Worm (Caenorhabditis elegans): ENCODE measurements around the gene wrt-3.
A peak's percentile ranks its signal among the peaks of the same experiment; 100 is the strongest.

The wrt-3 gene

DNA sequence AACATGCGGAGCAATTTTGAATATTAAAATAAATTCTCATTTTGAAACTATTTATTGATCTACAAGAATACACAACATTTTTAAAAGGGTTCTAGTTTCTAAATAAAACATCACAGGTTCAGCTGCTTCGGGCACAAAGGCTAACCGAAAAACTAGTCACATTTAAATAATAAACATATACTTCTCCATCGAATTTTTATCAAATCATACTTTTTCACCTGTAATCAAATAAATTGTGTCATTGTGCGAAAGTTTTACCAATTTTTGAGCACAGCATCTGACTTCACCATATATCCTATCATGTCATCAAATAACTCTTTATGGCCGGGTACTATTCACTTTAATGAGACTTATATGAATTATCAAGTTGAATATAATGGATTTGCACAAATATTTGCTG, 13.1 kb upstream of the wrt-3 start, which contains the start of gene sru-6:
TSS of gene sru-6 (plus strand) at position 301 of the 400 bp plus-strand sequence.
- TF ChIP-seq cog-1 (tag; optimal IDR thresholded peaks at IDR 0.05) (no peak), flt-1 (GFP tag; IDR thresholded peaks at IDR 0.05) (no peak), ztf-23 (GFP tag; IDR thresholded peaks at IDR 0.05) (no peak), T22C8.4 (GFP tag; IDR thresholded peaks at IDR 0.05) (no peak), ref-1 (GFP tag; conservative IDR thresholded peaks at IDR 0.05) (no peak), ztf-29 (GFP tag; IDR thresholded peaks at IDR 0.05) (no peak), tab-1 (GFP tag; IDR thresholded peaks at IDR 0.05) (no peak), med-1 (GFP tag; optimal IDR thresholded peaks at IDR 0.05; ENCODE audit: insufficient read depth) (no peak), klf-2 (GFP tag; conservative IDR thresholded peaks at IDR 0.05) (no peak)

DNA sequence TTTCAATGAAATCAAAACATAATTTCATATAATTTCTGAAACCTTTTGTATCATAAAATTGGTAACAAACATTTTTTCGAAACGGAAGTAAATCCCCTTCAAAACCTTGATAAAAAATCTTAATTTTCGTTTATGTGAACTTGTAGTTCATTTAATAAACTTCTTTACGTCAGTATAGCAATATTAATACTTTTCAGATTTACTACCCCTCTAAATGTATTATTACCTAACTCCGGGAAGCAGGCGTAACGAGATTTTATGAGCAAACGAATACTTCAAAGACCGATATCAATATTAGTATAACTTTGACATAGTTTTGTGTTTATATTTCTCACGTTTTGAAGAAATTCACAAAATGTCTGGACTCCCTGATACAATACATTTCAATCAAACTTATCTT, 11.1 kb upstream of the wrt-3 start, which contains the start of gene sru-1:
TSS of gene sru-1 (plus strand) at position 301 of the 400 bp plus-strand sequence.
- TF ChIP-seq T22C8.4 (GFP tag; IDR thresholded peaks at IDR 0.05), result no peak
- no peak for TF ChIP-seq ztf-23 (GFP tag; IDR thresholded peaks at IDR 0.05)
- TF ChIP-seq ztf-29 (GFP tag; IDR thresholded peaks at IDR 0.05), result no peak
- no peak for TF ChIP-seq flt-1 (GFP tag; IDR thresholded peaks at IDR 0.05)
- TF ChIP-seq tab-1 (GFP tag; IDR thresholded peaks at IDR 0.05), result no peak
- TF ChIP-seq cog-1 (tag; optimal IDR thresholded peaks at IDR 0.05), result no peak
- TF ChIP-seq med-1 (GFP tag; optimal IDR thresholded peaks at IDR 0.05; ENCODE audit: insufficient read depth), result no peak
- TF ChIP-seq ref-1 (GFP tag; conservative IDR thresholded peaks at IDR 0.05), result no peak
- no peak for TF ChIP-seq klf-2 (GFP tag; conservative IDR thresholded peaks at IDR 0.05)

- TF ChIP-seq ztf-29 (GFP tag; IDR thresholded peaks at IDR 0.05), result no peak
- no peak for TF ChIP-seq cog-1 (tag; optimal IDR thresholded peaks at IDR 0.05)
- no peak for TF ChIP-seq tab-1 (GFP tag; IDR thresholded peaks at IDR 0.05)
Observed at ce11 chrIV:9486779-9487178, 9.5 kb upstream of the wrt-3 start.

DNA sequence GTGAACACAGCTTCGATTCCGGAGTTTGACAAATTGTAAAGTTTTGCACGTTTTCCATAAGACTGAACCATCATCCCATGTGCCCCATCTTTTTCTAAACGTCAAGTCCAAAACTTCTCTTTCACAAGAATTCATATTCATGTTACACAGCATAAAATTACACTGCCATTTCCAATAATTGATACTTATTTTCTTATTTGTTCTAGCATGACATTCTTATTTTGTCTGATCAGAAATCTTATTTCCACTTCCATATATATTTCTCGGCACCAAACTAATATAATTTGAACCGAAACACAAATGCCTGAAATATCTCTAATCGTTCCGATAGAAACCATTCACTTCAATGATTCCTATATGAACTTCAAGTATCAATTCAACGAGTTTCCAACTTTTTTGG, 8.7 kb upstream of the wrt-3 start, which contains the start of gene sru-2:
TSS of gene sru-2 (plus strand) at position 301 of the 400 bp plus-strand sequence.
- TF ChIP-seq tab-1 (GFP tag; IDR thresholded peaks at IDR 0.05), result no peak
- no peak for TF ChIP-seq cog-1 (tag; optimal IDR thresholded peaks at IDR 0.05)
- no peak for TF ChIP-seq ref-1 (GFP tag; conservative IDR thresholded peaks at IDR 0.05)
- TF ChIP-seq T22C8.4 (GFP tag; IDR thresholded peaks at IDR 0.05), result no peak

DNA sequence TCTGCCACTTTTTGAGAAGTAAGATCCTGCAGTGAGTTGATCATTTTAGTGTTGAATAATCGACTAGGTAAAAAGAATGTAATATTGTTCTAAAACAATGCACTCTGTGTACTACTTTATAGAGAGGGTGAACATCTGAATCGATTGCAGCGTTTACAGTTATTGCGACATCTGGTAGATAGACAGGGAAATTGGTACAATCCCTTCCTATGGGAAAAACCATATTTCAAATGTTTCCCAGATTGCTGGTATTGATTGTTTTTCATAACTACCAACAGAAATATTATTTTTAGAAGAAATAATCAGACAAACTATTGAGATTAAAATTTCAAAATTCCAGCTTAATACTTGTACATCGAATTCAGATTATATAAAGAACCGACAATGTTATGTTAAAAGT, 7.8 kb upstream of the wrt-3 start, which contains the start of gene gadr-2:
TSS of gene gadr-2 (minus strand) at position 101 of the 400 bp plus-strand sequence.
- TF ChIP-seq ztf-23 (GFP tag; IDR thresholded peaks at IDR 0.05) (no peak), klf-2 (GFP tag; conservative IDR thresholded peaks at IDR 0.05) (no peak), ref-1 (GFP tag; conservative IDR thresholded peaks at IDR 0.05) (no peak), med-1 (GFP tag; optimal IDR thresholded peaks at IDR 0.05; ENCODE audit: insufficient read depth) (no peak), flt-1 (GFP tag; IDR thresholded peaks at IDR 0.05) (no peak), cog-1 (tag; optimal IDR thresholded peaks at IDR 0.05) (no peak)

ce11 chrIV:9480936-9481335, 3.7 kb upstream of the wrt-3 start, which contains the start of gene cng-3:
Gene cng-3 (minus strand): TSS chrIV:9481037.
- TF ChIP-seq klf-2 (GFP tag; conservative IDR thresholded peaks at IDR 0.05) (no peak), ztf-29 (GFP tag; IDR thresholded peaks at IDR 0.05) (no peak), T22C8.4 (GFP tag; IDR thresholded peaks at IDR 0.05) (no peak), ref-1 (GFP tag; conservative IDR thresholded peaks at IDR 0.05) (no peak), med-1 (GFP tag; optimal IDR thresholded peaks at IDR 0.05; ENCODE audit: insufficient read depth) (no peak), flt-1 (GFP tag; IDR thresholded peaks at IDR 0.05) (no peak), ztf-23 (GFP tag; IDR thresholded peaks at IDR 0.05) (no peak), tab-1 (GFP tag; IDR thresholded peaks at IDR 0.05) (no peak), cog-1 (tag; optimal IDR thresholded peaks at IDR 0.05) (no peak)

DNA sequence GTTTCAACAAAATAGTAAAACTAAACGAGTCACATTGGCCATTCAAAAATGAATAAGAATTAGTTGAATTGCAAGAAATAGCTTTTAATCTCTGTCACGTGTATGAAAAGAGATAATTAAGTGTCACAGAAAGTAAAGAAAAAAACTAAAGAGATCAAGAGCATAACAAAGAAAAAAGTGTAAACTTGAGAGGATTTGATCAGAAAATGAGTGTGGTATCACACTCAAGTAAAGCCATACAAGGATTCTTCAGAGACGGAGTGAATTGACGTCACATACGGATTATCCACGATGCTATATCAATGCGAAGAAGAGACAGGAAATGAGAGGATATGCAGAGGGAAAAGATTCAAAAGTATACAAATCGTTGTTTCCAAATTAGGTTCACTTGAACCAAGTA, 8.0 kb downstream of the wrt-3 start:
- no peak for TF ChIP-seq flt-1 (GFP tag; IDR thresholded peaks at IDR 0.05)
- no peak for TF ChIP-seq cog-1 (tag; optimal IDR thresholded peaks at IDR 0.05)
- TF ChIP-seq ztf-29 (GFP tag; IDR thresholded peaks at IDR 0.05), result no peak
- no peak for TF ChIP-seq tab-1 (GFP tag; IDR thresholded peaks at IDR 0.05)
- no peak for TF ChIP-seq klf-2 (GFP tag; conservative IDR thresholded peaks at IDR 0.05)
- no peak for TF ChIP-seq ztf-23 (GFP tag; IDR thresholded peaks at IDR 0.05)
- TF ChIP-seq ref-1 (GFP tag; conservative IDR thresholded peaks at IDR 0.05), result no peak
- TF ChIP-seq med-1 (GFP tag; optimal IDR thresholded peaks at IDR 0.05; ENCODE audit: insufficient read depth), result no peak
- TF ChIP-seq T22C8.4 (GFP tag; IDR thresholded peaks at IDR 0.05), result no peak

DNA sequence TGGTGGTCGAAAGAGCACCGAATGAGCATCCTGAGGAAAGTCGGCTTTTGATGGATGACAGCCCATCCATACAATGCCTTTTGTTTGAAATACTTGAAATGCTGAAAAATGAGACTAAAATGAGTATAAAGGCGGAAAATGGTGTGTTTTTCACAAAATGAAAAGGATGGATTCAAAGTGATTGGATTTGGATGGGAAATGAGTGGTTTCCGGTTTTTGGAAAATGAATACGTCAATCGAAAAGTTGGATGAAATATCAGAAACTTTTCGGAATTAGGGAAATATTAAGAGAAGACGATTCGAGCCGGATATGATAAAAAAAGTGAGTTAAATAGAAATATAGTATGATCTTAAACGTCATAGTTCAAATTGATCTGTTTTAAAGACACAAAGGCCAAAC, 9.8 kb downstream of the wrt-3 start, which contains the start of gene F38E11.6:
TSS of gene F38E11.6 (minus strand) at position 101 of the 400 bp plus-strand sequence.
- TF ChIP-seq ztf-29 (GFP tag; IDR thresholded peaks at IDR 0.05) (no peak), ztf-23 (GFP tag; IDR thresholded peaks at IDR 0.05) (no peak), flt-1 (GFP tag; IDR thresholded peaks at IDR 0.05) (no peak), ref-1 (GFP tag; conservative IDR thresholded peaks at IDR 0.05) (no peak), tab-1 (GFP tag; IDR thresholded peaks at IDR 0.05) (no peak), T22C8.4 (GFP tag; IDR thresholded peaks at IDR 0.05) (no peak), med-1 (GFP tag; optimal IDR thresholded peaks at IDR 0.05; ENCODE audit: insufficient read depth) (no peak), cog-1 (tag; optimal IDR thresholded peaks at IDR 0.05) (no peak), klf-2 (GFP tag; conservative IDR thresholded peaks at IDR 0.05) (no peak)

DNA sequence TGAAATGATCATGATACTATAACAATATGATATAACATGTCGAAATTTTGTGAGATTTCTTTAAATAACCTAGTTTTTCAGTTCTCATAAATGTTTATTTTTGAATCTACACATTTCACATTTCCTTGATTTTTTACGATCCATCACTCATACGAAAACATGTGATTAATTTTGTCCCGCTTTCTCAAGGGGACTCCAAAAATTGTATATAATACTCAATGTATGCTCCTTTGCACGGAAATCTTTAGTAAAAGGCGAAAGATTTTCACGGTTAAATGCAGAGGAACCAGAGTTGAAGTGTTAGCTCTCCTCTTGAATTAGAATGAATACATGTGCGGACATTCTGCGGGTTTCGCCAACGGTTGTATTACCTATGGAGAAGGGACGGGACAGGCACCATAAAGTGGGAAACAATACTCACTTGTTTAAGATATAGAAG, 12.9 kb downstream of the wrt-3 start:
- TF ChIP-seq klf-2 (GFP tag; conservative IDR thresholded peaks at IDR 0.05) (no peak), flt-1 (GFP tag; IDR thresholded peaks at IDR 0.05) (0 out of 2 replicates have a peak, but pooled peaks have one; percentile 15)

ce11 chrIV:9459224-9459781, 18.0 kb downstream of the wrt-3 start, which contains the start of gene copb-2:
Gene copb-2 (plus strand): TSS chrIV:9459731.
- no peak for TF ChIP-seq tab-1 (GFP tag; IDR thresholded peaks at IDR 0.05)
- no peak for TF ChIP-seq med-1 (GFP tag; optimal IDR thresholded peaks at IDR 0.05; ENCODE audit: insufficient read depth)
- no peak for TF ChIP-seq cog-1 (tag; optimal IDR thresholded peaks at IDR 0.05)
- TF ChIP-seq klf-2 (GFP tag; conservative IDR thresholded peaks at IDR 0.05), result no peak
- no peak for TF ChIP-seq T22C8.4 (GFP tag; IDR thresholded peaks at IDR 0.05)
- TF ChIP-seq ztf-29 (GFP tag; IDR thresholded peaks at IDR 0.05), result no peak
- no peak for TF ChIP-seq ref-1 (GFP tag; conservative IDR thresholded peaks at IDR 0.05)
- no peak for TF ChIP-seq flt-1 (GFP tag; IDR thresholded peaks at IDR 0.05)
- no peak for TF ChIP-seq ztf-23 (GFP tag; IDR thresholded peaks at IDR 0.05)
